Worm (Caenorhabditis elegans) whole organism, L1 larva: ENCODE results near the gene C15C8.6.
A peak's percentile ranks its signal among the peaks of the same experiment; 100 is the strongest.

ENCODE experiments used
- C04F5.9 ChIP-seq: sonication (generic microtip); optimal IDR thresholded peaks from 2 replicates; lab custom pipeline; 2016; ENCODE audit warnings: missing genetic modification characterization, missing compliant biosample characterization
- C34B4.2 ChIP-seq: sonication (generic microtip); optimal IDR thresholded peaks from 2 replicates; lab custom pipeline; 2017; ENCODE audit warnings: mild to moderate bottlenecking, missing genetic modification characterization, missing compliant biosample characterization
- F16B12.6 ChIP-seq: fragments of 150-350 bp; optimal IDR thresholded peaks from 2 replicates; lab custom pipeline; 2014; ENCODE audit warnings: missing biosample characterization, missing genetic modification characterization
- Y116A8C.19 ChIP-seq: sonication (generic microtip); optimal IDR thresholded peaks from 2 replicates; lab custom pipeline; 2016; ENCODE audit warnings: missing compliant biosample characterization, missing genetic modification characterization, borderline replicate concordance
- aha-1 ChIP-seq: fragments of 150-350 bp; optimal IDR thresholded peaks from 2 replicates; lab custom pipeline; 2014; ENCODE audit warnings: missing biosample characterization, missing genetic modification characterization
- alr-1 ChIP-seq: fragments of 200-800 bp; sonication (Bioruptor generic); optimal IDR thresholded peaks from 2 replicates; lab custom pipeline; 2018; ENCODE audit warnings: borderline replicate concordance, mild to moderate bottlenecking, missing genetic modification characterization, missing compliant biosample characterization
- aly-2 ChIP-seq: fragments of 150-350 bp; optimal IDR thresholded peaks from 2 replicates; lab custom pipeline; 2014; ENCODE audit warnings: missing biosample characterization, missing genetic modification characterization
- ama-1 ChIP-seq: fragments of 150-350 bp; optimal IDR thresholded peaks from 2 replicates; lab custom pipeline; 2014
- blmp-1 ChIP-seq: fragments of 150-350 bp; optimal IDR thresholded peaks from 2 replicates; lab custom pipeline; 2014; ENCODE audit warnings: missing biosample characterization, missing genetic modification characterization
- ceh-8 ChIP-seq: fragments of 200-800 bp; sonication (Bioruptor generic); optimal IDR thresholded peaks from 2 replicates; lab custom pipeline; 2018; ENCODE audit warnings: mild to moderate bottlenecking, missing genetic modification characterization, moderate library complexity, missing compliant biosample characterization
- dsc-1 ChIP-seq: sonication (generic microtip); optimal IDR thresholded peaks from 2 replicates; lab custom pipeline; 2016; ENCODE audit warnings: mild to moderate bottlenecking, missing genetic modification characterization, missing compliant biosample characterization
- egl-13 ChIP-seq: sonication (generic microtip); optimal IDR thresholded peaks from 2 replicates; lab custom pipeline; 2016; ENCODE audit warnings: missing genotype, missing genetic modification reagents, missing genetic modification characterization, missing compliant biosample characterization
- elt-2 ChIP-seq: sonication (generic microtip); optimal IDR thresholded peaks from 2 replicates; lab custom pipeline; 2016; ENCODE audit warnings: missing genetic modification characterization, mild to moderate bottlenecking, inconsistent platforms, missing compliant biosample characterization, missing genetic modification reagents
- ets-5 ChIP-seq: fragments of 200-800 bp; sonication (Bioruptor generic); IDR thresholded peaks from 2 replicates; pipeline ENCODE4 v1.3.6; 2022; ENCODE audit warnings: missing genetic modification characterization, missing compliant biosample characterization
- fkh-10 ChIP-seq: sonication (generic microtip); optimal IDR thresholded peaks from 2 replicates; lab custom pipeline; 2017; ENCODE audit warnings: missing biosample characterization, missing genetic modification reagents, missing genetic modification characterization
- fkh-8 ChIP-seq: sonication (generic microtip); optimal IDR thresholded peaks from 2 replicates; lab custom pipeline; 2016; ENCODE audit warnings: mild to moderate bottlenecking, missing genetic modification characterization, missing compliant biosample characterization
- fos-1 ChIP-seq: fragments of 150-350 bp; optimal IDR thresholded peaks from 2 replicates; lab custom pipeline; 2014; ENCODE audit warnings: missing biosample characterization, missing genetic modification characterization
- grh-1 ChIP-seq: fragments of 200-800 bp; sonication (Bioruptor generic); IDR thresholded peaks from 2 replicates; pipeline ENCODE4 v1.3.6; 2022; ENCODE audit warnings: missing genetic modification reagents, missing genetic modification characterization, missing compliant biosample characterization
- irx-1 ChIP-seq: sonication (generic microtip); optimal IDR thresholded peaks from 2 replicates; lab custom pipeline; 2016; ENCODE audit warnings: missing genetic modification characterization, missing compliant biosample characterization
- lin-14 ChIP-seq: fragments of 200-800 bp; sonication (Bioruptor generic); optimal IDR thresholded peaks from 2 replicates; lab custom pipeline; 2018; ENCODE audit warnings: mild to moderate bottlenecking, missing genetic modification characterization, moderate library complexity, missing compliant biosample characterization
- lin-35 ChIP-seq, 2 experiments: fragments of 150-350 bp; optimal IDR thresholded peaks; 2 replicates each; lab custom pipeline; 2014; ENCODE audit warnings: missing biosample characterization in 2 of 2, missing genetic modification characterization in 2 of 2, missing genetic modification reagents in 2 of 2
- lsy-2 ChIP-seq, 2 experiments: fragments of 150-350 bp; optimal IDR thresholded peaks; 2 replicates each; lab custom pipeline; 2014; ENCODE audit warnings: missing biosample characterization in 2 of 2, missing genetic modification characterization in 2 of 2
- mef-2 ChIP-seq: fragments of 150-350 bp; optimal IDR thresholded peaks from 2 replicates; lab custom pipeline; 2014; ENCODE audit warnings: missing biosample characterization, missing genetic modification characterization
- mep-1 ChIP-seq: fragments of 150-350 bp; optimal IDR thresholded peaks from 2 replicates; lab custom pipeline; 2014; ENCODE audit warnings: missing biosample characterization, missing genetic modification characterization
- nhr-20 ChIP-seq: sonication (generic microtip); optimal IDR thresholded peaks from 2 replicates; lab custom pipeline; 2016; ENCODE audit warnings: mild to moderate bottlenecking, missing genetic modification characterization, missing compliant biosample characterization
- nhr-28 ChIP-seq: fragments of 150-350 bp; optimal IDR thresholded peaks from 2 replicates; lab custom pipeline; 2014; ENCODE audit warnings: missing biosample characterization, missing genetic modification characterization
- nhr-77 ChIP-seq: fragments of 150-350 bp; optimal IDR thresholded peaks from 2 replicates; lab custom pipeline; 2014; ENCODE audit warnings: missing biosample characterization, missing genetic modification characterization
- nhr-85 ChIP-seq: sonication (generic microtip); peaks from one replicate; lab custom pipeline; 2016; ENCODE audit warnings: missing genetic modification characterization, inconsistent platforms, missing compliant biosample characterization
- pax-3 ChIP-seq: fragments of 200-800 bp; sonication (Bioruptor generic); optimal IDR thresholded peaks from 2 replicates; lab custom pipeline; 2018; ENCODE audit warnings: mild to moderate bottlenecking, missing genetic modification characterization, moderate library complexity, missing compliant biosample characterization
- sox-4 ChIP-seq: sonication (generic microtip); optimal IDR thresholded peaks from 2 replicates; lab custom pipeline; 2016; ENCODE audit warnings: missing genetic modification characterization, missing compliant biosample characterization
- sptf-1 ChIP-seq: fragments of 150-350 bp; optimal IDR thresholded peaks from 2 replicates; lab custom pipeline; 2014; ENCODE audit warnings: missing biosample characterization, missing genetic modification characterization
- tbx-2 ChIP-seq: sonication (generic microtip); optimal IDR thresholded peaks from 2 replicates; lab custom pipeline; 2016; ENCODE audit warnings: missing genetic modification characterization, missing compliant biosample characterization
- unc-130 ChIP-seq: fragments of 150-350 bp; optimal IDR thresholded peaks from 2 replicates; lab custom pipeline; 2017; ENCODE audit warnings: missing biosample characterization, missing genetic modification characterization, inconsistent platforms
- unc-62 ChIP-seq: fragments of 150-350 bp; optimal IDR thresholded peaks from 2 replicates; lab custom pipeline; 2014; ENCODE audit warnings: missing biosample characterization, missing genetic modification reagents, missing genetic modification characterization
- unc-86 ChIP-seq: sonication (generic microtip); optimal IDR thresholded peaks from 2 replicates; lab custom pipeline; 2016; ENCODE audit warnings: missing genetic modification characterization, missing compliant biosample characterization
- xbp-1 ChIP-seq: sonication (generic microtip); optimal IDR thresholded peaks from 2 replicates; lab custom pipeline; 2016; ENCODE audit warnings: missing genetic modification characterization, missing compliant biosample characterization

The C15C8.6 gene

ce11 chrV:12790188-12790587 lies 38.8 kb upstream of the C15C8.6 start, which contains the start of gene srbc-43:
Gene srbc-43 (minus strand): TSS chrV:12790518.
- TF ChIP-seq mef-2 (tag; lab: Kevin White, UChicago) = no peak
- no peak for TF ChIP-seq fkh-10 (GFP tag; lab: Kevin White, UChicago)
- TF ChIP-seq elt-2 (tag; lab: Kevin White, UChicago) = peak; percentile 7
- TF ChIP-seq irx-1 (tag; lab: Kevin White, UChicago) = no peak
- no peak for TF ChIP-seq lin-35 (GFP tag; optimal IDR thresholded peaks at IDR 0.05; lab: Kevin White, UChicago)
- no peak for TF ChIP-seq sox-4
- TF ChIP-seq, all 84 proteins: peak for 1

- TF ChIP-seq alr-1 (no peak), sptf-1 (tag; lab: Kevin White, UChicago) (no peak), xbp-1 (tag; lab: Kevin White, UChicago) (no peak), C04F5.9 (tag; lab: Kevin White, UChicago) (no peak), nhr-77 (no peak), fkh-8 (tag; lab: Kevin White, UChicago) (no peak), unc-130 (tag; lab: Kevin White, UChicago) (no peak), ceh-8 (GFP tag; lab: Kevin White, UChicago) (no peak), F16B12.6 (no peak), unc-86 (tag; lab: Kevin White, UChicago) (no peak)
Observed at ce11 chrV:12788451-12788850, 37.1 kb upstream of the C15C8.6 start, which contains the start of gene srbc-44. Gene srbc-44 (minus strand): TSS chrV:12788551.

ce11 chrV:12787026-12787425 lies 35.7 kb upstream of the C15C8.6 start, which contains the start of gene fkb-4:
Gene fkb-4 (minus strand): TSS chrV:12787126.
- TF ChIP-seq fkh-10 (GFP tag; lab: Kevin White, UChicago) (no peak), nhr-85 (no peak), blmp-1 (tag; lab: Kevin White, UChicago) (peak; percentile 35), aha-1 (tag; lab: Kevin White, UChicago) (no peak)

- TF ChIP-seq alr-1 (no peak), aly-2 (tag; lab: Kevin White, UChicago) (no peak), C34B4.2 (tag; lab: Kevin White, UChicago) (no peak), nhr-20 (no peak), blmp-1 (tag; lab: Kevin White, UChicago) (no peak), fkh-10 (GFP tag; lab: Kevin White, UChicago) (no peak), ets-5 (no peak), unc-62 (GFP tag; lab: Kevin White, UChicago) (no peak), grh-1 (GFP tag; lab: Robert Waterston, UW) (no peak), pax-3 (peak; percentile 68), ama-1 (no peak), egl-13 (tag; lab: Kevin White, UChicago) (no peak), dsc-1 (peak; percentile 59)
Observed at ce11 chrV:12786340-12786739, 35.0 kb upstream of the C15C8.6 start.

ce11 chrV:12784861-12785260 lies 33.5 kb upstream of the C15C8.6 start, which contains the start of gene sre-20:
Gene sre-20 (minus strand): TSS chrV:12784961.
- TF ChIP-seq unc-86 (tag; lab: Kevin White, UChicago) = no peak
- no peak for TF ChIP-seq fos-1 (tag; lab: Kevin White, UChicago)
- no peak for TF ChIP-seq Y116A8C.19 (tag; lab: Kevin White, UChicago)
- TF ChIP-seq mep-1 (tag; lab: Kevin White, UChicago) = no peak
- TF ChIP-seq tbx-2 (tag; lab: Kevin White, UChicago) = no peak
- no peak for TF ChIP-seq lsy-2 (tag; optimal IDR thresholded peaks at IDR 0.05; lab: Kevin White, UChicago)
- no peak for TF ChIP-seq nhr-28 (tag; lab: Kevin White, UChicago)
- TF ChIP-seq lin-35 (GFP tag; optimal IDR thresholded peaks at IDR 0.05; lab: Kevin White, UChicago) = no peak
- TF ChIP-seq fkh-8 (tag; lab: Kevin White, UChicago) = peak; percentile 7
- no peak for TF ChIP-seq unc-130 (tag; lab: Kevin White, UChicago)
- peak; percentile 41 for TF ChIP-seq pax-3
- no peak for TF ChIP-seq lin-14 (GFP tag; lab: Kevin White, UChicago)
